Fruit fly (Drosophila melanogaster): ENCODE measurements around the gene Fas1.

DNA sequence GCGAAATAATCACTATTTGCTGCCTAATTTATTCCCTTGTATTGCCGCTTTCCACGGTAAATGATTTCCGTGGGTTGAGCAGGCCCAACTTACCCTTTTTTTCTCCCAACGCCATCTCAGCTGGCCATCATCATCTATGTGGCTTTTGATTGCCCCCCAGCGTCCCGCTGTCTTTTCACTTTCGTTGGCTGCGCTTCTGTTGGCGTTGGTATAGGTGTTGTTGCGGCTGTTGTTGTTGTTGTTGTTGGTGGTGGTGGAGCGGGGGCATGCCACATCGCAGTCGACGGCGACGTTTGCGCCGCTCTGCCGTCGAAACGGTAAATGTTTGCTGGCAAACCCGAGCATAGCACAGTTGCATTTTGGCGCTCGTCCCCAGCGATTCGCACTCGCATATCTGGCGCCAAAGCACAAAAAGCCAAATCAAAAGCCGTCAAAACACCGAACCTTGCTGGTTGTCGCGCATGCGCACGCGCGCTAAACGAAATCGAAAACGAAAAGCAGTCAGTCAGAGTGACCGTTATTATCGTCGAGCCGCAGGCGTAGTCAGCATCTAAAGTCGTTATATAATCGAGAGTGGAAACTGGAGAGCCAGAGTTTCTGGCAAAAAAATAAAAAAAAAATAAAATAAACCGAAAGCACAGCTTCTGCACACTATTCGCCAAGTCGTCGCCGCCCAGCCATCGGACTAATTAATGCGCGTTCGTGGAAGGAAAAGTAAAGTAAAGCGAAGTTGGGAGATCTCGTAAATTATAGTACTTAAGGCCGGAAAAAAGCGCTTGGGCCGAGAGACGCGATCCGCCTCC, 30.8 kb upstream of the Fas1 start, which contains the start of gene CG14892:
- TF ChIP-seq CG5204 (GFP tag; optimal IDR thresholded peaks at IDR 0.05) (no peak), kay (GFP tag; ENCODE audit: borderline replicate concordance) (no peak), Mnt (GFP tag; optimal IDR thresholded peaks at IDR 0.05) (no peak)
